Worm (Caenorhabditis elegans): ENCODE data around the gene ddi-1.

ce11 chrIV:6562039-6562438, 39.4 kb downstream of the ddi-1 start:
- TF ChIP-seq aly-2 (tag; optimal IDR thresholded peaks at IDR 0.05) (no peak), ceh-82 (tag; optimal IDR thresholded peaks at IDR 0.05) (no peak), crh-2 (tag; optimal IDR thresholded peaks at IDR 0.05) (no peak), elt-1 (tag; optimal IDR thresholded peaks at IDR 0.05) (no peak), mab-5 (tag; optimal IDR thresholded peaks at IDR 0.05) (no peak), ztf-11 (tag; optimal IDR thresholded peaks at IDR 0.05) (no peak), lsy-2 (tag; optimal IDR thresholded peaks at IDR 0.05) (no peak), sem-4 (tag; optimal IDR thresholded peaks at IDR 0.05) (no peak), zag-1 (tag; optimal IDR thresholded peaks at IDR 0.05) (no peak), nhr-77 (tag; optimal IDR thresholded peaks at IDR 0.05) (no peak)
